Worm (Caenorhabditis elegans): ENCODE data around the gene nol-56.

The nol-56 gene

ce11 chrV:10352928-10353427 is at the start of gene nol-56 (continued):
- peak; percentile 68 for TF ChIP-seq hmg-1.1 (GFP tag; IDR thresholded peaks at IDR 0.05)
- no peak for TF ChIP-seq ceh-32 (tag; optimal IDR thresholded peaks at IDR 0.05; ENCODE audit: poor library complexity)
- no peak for TF ChIP-seq tag-97 (GFP tag; IDR thresholded peaks at IDR 0.05)

DNA sequence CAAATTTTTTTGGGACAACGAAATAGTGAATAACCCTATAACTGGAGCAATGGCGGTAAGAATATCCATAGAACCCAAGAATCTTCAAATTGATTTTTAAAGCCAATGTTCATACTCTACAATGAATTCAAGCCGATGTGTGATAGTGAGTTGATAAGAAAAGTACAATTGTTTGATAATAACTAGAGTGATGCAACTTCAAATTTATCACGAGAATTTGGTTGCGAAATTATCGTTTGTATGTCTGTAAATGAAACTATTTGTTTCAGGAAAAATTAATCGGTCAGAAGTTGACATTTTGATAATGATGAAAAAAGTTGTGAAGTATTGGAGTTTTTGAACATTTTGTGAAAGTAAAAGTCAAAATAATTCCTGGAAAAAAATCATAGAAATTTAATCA is 46.5 kb upstream of the nol-56 start:
- TF ChIP-seq lin-15B (tag; optimal IDR thresholded peaks at IDR 0.05) (no peak), ztf-11 (tag; optimal IDR thresholded peaks at IDR 0.05) (no peak), lir-3 (tag; optimal IDR thresholded peaks at IDR 0.05) (no peak), ceh-28 (tag; optimal IDR thresholded peaks at IDR 0.05) (no peak), nhr-41 (GFP tag; IDR thresholded peaks at IDR 0.05) (no peak), madf-5 (GFP tag; IDR thresholded peaks at IDR 0.05) (no peak), unc-39 (tag; optimal IDR thresholded peaks at IDR 0.05) (no peak), nhr-6 (tag; optimal IDR thresholded peaks at IDR 0.05) (no peak), nhr-42 (GFP tag; IDR thresholded peaks at IDR 0.05) (no peak), R02D3.7 (tag; optimal IDR thresholded peaks at IDR 0.05) (no peak), egl-43 (GFP tag; IDR thresholded peaks at IDR 0.05) (no peak), F10B5.3 (tag; optimal IDR thresholded peaks at IDR 0.05) (no peak), lsy-2 (tag; optimal IDR thresholded peaks at IDR 0.05) (no peak), Y5F2A.4 (GFP tag; optimal IDR thresholded peaks at IDR 0.05) (no peak), lin-29 (GFP tag; IDR thresholded peaks at IDR 0.05) (no peak), nhr-25 (tag; optimal IDR thresholded peaks at IDR 0.05; ENCODE audit: borderline replicate concordance, insufficient read depth) (no peak), daf-12 (tag; optimal IDR thresholded peaks at IDR 0.05) (no peak), ZK546.5 (tag; optimal IDR thresholded peaks at IDR 0.05) (no peak), nhr-28 (tag; optimal IDR thresholded peaks at IDR 0.05) (peak; percentile 90), hlh-30 (tag; optimal IDR thresholded peaks at IDR 0.05; ENCODE audit: insufficient read depth) (peak; percentile 69), hif-1 (tag; optimal IDR thresholded peaks at IDR 0.05) (no peak), aly-2 (tag; optimal IDR thresholded peaks at IDR 0.05) (no peak), daf-16 (GFP tag; optimal IDR thresholded peaks at IDR 0.05) (no peak), daf-16 (tag; optimal IDR thresholded peaks at IDR 0.05) (peak; percentile 84), hlh-11 (tag; optimal IDR thresholded peaks at IDR 0.05) (peak; percentile 76), ces-1 (GFP tag; optimal IDR thresholded peaks at IDR 0.05) (no peak), dve-1 (tag; optimal IDR thresholded peaks at IDR 0.05; ENCODE audit: insufficient read depth) (peak; percentile 91), nhr-48 (tag; optimal IDR thresholded peaks at IDR 0.05) (no peak), madf-9 (GFP tag; conservative IDR thresholded peaks at IDR 0.05) (no peak), cey-2 (tag; optimal IDR thresholded peaks at IDR 0.05; ENCODE audit: borderline replicate concordance, insufficient read depth) (no peak), nhr-102 (tag; optimal IDR thresholded peaks at IDR 0.05) (no peak), php-3 (GFP tag; IDR thresholded peaks at IDR 0.05) (0 out of 2 replicates have a peak, but pooled peaks have one; percentile 32), mep-1 (tag; optimal IDR thresholded peaks at IDR 0.05) (no peak), mxl-2 (GFP tag; conservative IDR thresholded peaks at IDR 0.05) (no peak), lin-1 (GFP tag; IDR thresholded peaks at IDR 0.05) (no peak), aha-1 (tag) (peak; percentile 56), daf-19 (GFP tag; conservative IDR thresholded peaks at IDR 0.05) (no peak), tra-1 (GFP tag; IDR thresholded peaks at IDR 0.05) (no peak), nhr-10 (tag; optimal IDR thresholded peaks at IDR 0.05) (peak; percentile 42), vab-7 (GFP tag; IDR thresholded peaks at IDR 0.05) (no peak), saeg-2 (GFP tag; IDR thresholded peaks at IDR 0.05) (no peak), T26A8.4 (GFP tag; IDR thresholded peaks at IDR 0.05) (no peak), snpc-1.2 (GFP tag; IDR thresholded peaks at IDR 0.05) (no peak), D1046.2 (GFP tag; IDR thresholded peaks at IDR 0.05) (no peak), lim-7 (GFP tag; IDR thresholded peaks at IDR 0.05) (no peak), ceh-82 (tag; optimal IDR thresholded peaks at IDR 0.05) (no peak), ztf-7 (tag; optimal IDR thresholded peaks at IDR 0.05) (peak; percentile 51)

Data from whole organism, L4 larva.